Worm (Caenorhabditis elegans): ENCODE data around the gene unc-82.
"Not testable (repeated sequence)": the region's sequence is repeated elsewhere in the genome, so short reads cannot be mapped to it uniquely, and the experiment has no call there.

The unc-82 gene

ce11 chrIV:7424198-7424597 lies at the start of gene unc-82:
TSS of gene unc-82 (plus strand) at chrIV:7424498.
- no peak for TF ChIP-seq lir-1 (GFP tag; conservative IDR thresholded peaks at IDR 0.05)
- no peak for TF ChIP-seq athp-1 (tag; optimal IDR thresholded peaks at IDR 0.05)
- TF ChIP-seq lin-54 (GFP tag; optimal IDR thresholded peaks at IDR 0.05): no peak
- no peak for TF ChIP-seq lag-1 (GFP tag; IDR thresholded peaks at IDR 0.05)
- no peak for TF ChIP-seq attf-6 (GFP tag; IDR thresholded peaks at IDR 0.05)
- no peak for TF ChIP-seq gei-17 (GFP tag; optimal IDR thresholded peaks at IDR 0.05)
- TF ChIP-seq hmg-20 (GFP tag; IDR thresholded peaks at IDR 0.05): no peak
- TF ChIP-seq rpc-1 (optimal IDR thresholded peaks at IDR 0.05): no peak
- TF ChIP-seq rpc-1 (tag; optimal IDR thresholded peaks at IDR 0.05): no peak
- TF ChIP-seq akir-1 (GFP tag; optimal IDR thresholded peaks at IDR 0.05): no peak
- TF ChIP-seq fkh-3 (tag; optimal IDR thresholded peaks at IDR 0.05): no peak

- TF ChIP-seq Y56A3A.18 (GFP tag; IDR thresholded peaks at IDR 0.05); snpc-3.4 (tag; optimal IDR thresholded peaks at IDR 0.05); tbx-9 (tag; optimal IDR thresholded peaks at IDR 0.05; ENCODE audit: borderline replicate concordance): not testable (repeated sequence)
Observed at ce11 chrIV:7374847-7375246, 49.5 kb upstream of the unc-82 start, which contains the start of gene T12B3.3. TSS of gene T12B3.3 (plus strand) at chrIV:7375147.

ce11 chrIV:7376511-7376910 lies 47.8 kb upstream of the unc-82 start, which contains the start of gene T12B3.2:
TSS of gene T12B3.2 (plus strand) at chrIV:7376811.
- TF ChIP-seq Y53F4B.3 (GFP tag; IDR thresholded peaks at IDR 0.05) (no peak), efl-1 (GFP tag; optimal IDR thresholded peaks at IDR 0.05) (no peak), mel-28 (tag; optimal IDR thresholded peaks at IDR 0.05; ENCODE audit: borderline replicate concordance) (no peak), K12H6.12 (tag; optimal IDR thresholded peaks at IDR 0.05) (no peak), egl-18 (GFP tag; IDR thresholded peaks at IDR 0.05) (no peak), dpl-1 (GFP tag; optimal IDR thresholded peaks at IDR 0.05) (no peak), madf-10 (tag; optimal IDR thresholded peaks at IDR 0.05) (no peak), snpc-1.1 (tag; optimal IDR thresholded peaks at IDR 0.05; ENCODE audit: insufficient read depth) (no peak)

- TF ChIP-seq cebp-2 (GFP tag; IDR thresholded peaks at IDR 0.05) (no peak), efl-1 (GFP tag; optimal IDR thresholded peaks at IDR 0.05) (no peak), Y53G8AR.9 (GFP tag; conservative IDR thresholded peaks at IDR 0.05) (no peak), ets-4 (GFP tag; optimal IDR thresholded peaks at IDR 0.05) (no peak)
Observed at ce11 chrIV:7381754-7382153, 42.5 kb upstream of the unc-82 start, which contains the start of gene ptp-8. TSS of gene ptp-8 (plus strand) at chrIV:7382054.

ce11 chrIV:7386835-7387551 lies 37.3 kb upstream of the unc-82 start:
- TF ChIP-seq hmg-1.2 (GFP tag; IDR thresholded peaks at IDR 0.05): peak; percentile 91
- TF ChIP-seq K12H6.12 (tag; optimal IDR thresholded peaks at IDR 0.05): peak; percentile 29
- no peak for TF ChIP-seq lag-1 (GFP tag; IDR thresholded peaks at IDR 0.05)
- TF ChIP-seq cebp-1 (GFP tag; IDR thresholded peaks at IDR 0.05): no peak
- peak; percentile 68 for TF ChIP-seq cebp-1 (tag; optimal IDR thresholded peaks at IDR 0.05)
- TF ChIP-seq tbp1 (GFP tag; optimal IDR thresholded peaks at IDR 0.05): peak; percentile 3
- no peak for TF ChIP-seq F23B12.7 (tag; optimal IDR thresholded peaks at IDR 0.05; ENCODE audit: insufficient read depth)
- TF ChIP-seq chd-7 (tag; optimal IDR thresholded peaks at IDR 0.05): peak; percentile 18
- no peak for TF ChIP-seq nhr-120 (GFP tag; IDR thresholded peaks at IDR 0.05)
- 0 out of 2 replicates have a peak, but pooled peaks have one; percentile 29 for TF ChIP-seq Y53G8AR.9 (GFP tag; conservative IDR thresholded peaks at IDR 0.05)
- no peak for TF ChIP-seq let-607 (tag; optimal IDR thresholded peaks at IDR 0.05)
- TF ChIP-seq lin-40 (tag; optimal IDR thresholded peaks at IDR 0.05): peak; percentile 4
- TF ChIP-seq lin-26 (GFP tag; IDR thresholded peaks at IDR 0.05): peak; percentile 37; the same call in 1 of the 2 replicates
- TF ChIP-seq ceh-27 (GFP tag; optimal IDR thresholded peaks at IDR 0.05): peak; percentile 48
- 0 out of 2 replicates have a peak, but pooled peaks have one; percentile 10 for TF ChIP-seq rcor-1 (GFP tag; IDR thresholded peaks at IDR 0.05)
- TF ChIP-seq lin-54 (GFP tag; optimal IDR thresholded peaks at IDR 0.05): peak; percentile 19

Data from whole organism, young adult.